Worm (Caenorhabditis elegans): ENCODE measurements around the gene ZK816.3.
A peak's percentile ranks its signal among the peaks of the same experiment; 100 is the strongest.

The ZK816.3 gene

ce11 chrX:3369442-3369841 lies 21.3 kb downstream of the ZK816.3 start:
- TF ChIP-seq nhr-23 (tag; optimal IDR thresholded peaks at IDR 0.05) (no peak), mab-5 (tag; optimal IDR thresholded peaks at IDR 0.05) (no peak), nhr-10 (tag; optimal IDR thresholded peaks at IDR 0.05) (no peak), ZK546.5 (tag; optimal IDR thresholded peaks at IDR 0.05) (no peak), snpc-4 (tag; optimal IDR thresholded peaks at IDR 0.05) (no peak), alr-1 (tag; optimal IDR thresholded peaks at IDR 0.05) (no peak), blmp-1 (tag; optimal IDR thresholded peaks at IDR 0.05; ENCODE audit: insufficient read depth) (no peak), aly-2 (tag; optimal IDR thresholded peaks at IDR 0.05) (no peak), ztf-1 (GFP tag; conservative IDR thresholded peaks at IDR 0.05) (no peak), zag-1 (tag; optimal IDR thresholded peaks at IDR 0.05) (no peak), ztf-11 (tag; optimal IDR thresholded peaks at IDR 0.05) (no peak), R02D3.7 (tag; optimal IDR thresholded peaks at IDR 0.05) (no peak), egl-27 (tag; optimal IDR thresholded peaks at IDR 0.05) (no peak), lin-39 (tag; optimal IDR thresholded peaks at IDR 0.05) (no peak), ceh-82 (tag; optimal IDR thresholded peaks at IDR 0.05) (no peak), lin-13 (GFP tag; optimal IDR thresholded peaks at IDR 0.05) (no peak), ztf-4 (tag; optimal IDR thresholded peaks at IDR 0.05) (no peak), nhr-6 (tag; optimal IDR thresholded peaks at IDR 0.05) (no peak), nhr-129 (tag; optimal IDR thresholded peaks at IDR 0.05) (no peak), unc-62 (GFP tag; optimal IDR thresholded peaks at IDR 0.05) (no peak)

ce11 chrX:3371264-3371663 lies 23.1 kb downstream of the ZK816.3 start:
- peak; percentile 30 for TF ChIP-seq mab-5 (tag; optimal IDR thresholded peaks at IDR 0.05)
- TF ChIP-seq nhr-11 (tag; optimal IDR thresholded peaks at IDR 0.05), result peak; percentile 40
- TF ChIP-seq gmeb-1 (tag; optimal IDR thresholded peaks at IDR 0.05), result peak; percentile 64
- TF ChIP-seq unc-55 (GFP tag; optimal IDR thresholded peaks at IDR 0.05), result peak; percentile 73
- TF ChIP-seq blmp-1 (tag; optimal IDR thresholded peaks at IDR 0.05; ENCODE audit: insufficient read depth), result no peak
- peak; percentile 48 for TF ChIP-seq fos-1 (tag; optimal IDR thresholded peaks at IDR 0.05)
- peak; percentile 34 for TF ChIP-seq egl-27 (tag; optimal IDR thresholded peaks at IDR 0.05)
- TF ChIP-seq F13H6.1 (tag; optimal IDR thresholded peaks at IDR 0.05), result peak; percentile 67
- no peak for TF ChIP-seq ztf-11 (tag; optimal IDR thresholded peaks at IDR 0.05)
- TF ChIP-seq crh-2 (tag; optimal IDR thresholded peaks at IDR 0.05), result peak; percentile 47
- TF ChIP-seq nhr-6 (tag; optimal IDR thresholded peaks at IDR 0.05), result peak; percentile 4
- peak; percentile 89 for TF ChIP-seq nhr-129 (tag; optimal IDR thresholded peaks at IDR 0.05)
- TF ChIP-seq sma-3 (GFP tag; optimal IDR thresholded peaks at IDR 0.05), result peak; percentile 40
- no peak for TF ChIP-seq ceh-82 (tag; optimal IDR thresholded peaks at IDR 0.05)
- no peak for TF ChIP-seq elt-1 (tag; optimal IDR thresholded peaks at IDR 0.05)
- TF ChIP-seq nhr-25 (tag; optimal IDR thresholded peaks at IDR 0.05), result peak; percentile 34
- peak in 1 of 2 experiments; percentile 32 for TF ChIP-seq lsy-2 (tag; optimal IDR thresholded peaks at IDR 0.05)
- TF ChIP-seq lin-13 (GFP tag; optimal IDR thresholded peaks at IDR 0.05), result peak; percentile 38
- peak; percentile 33 for TF ChIP-seq snpc-4 (tag; optimal IDR thresholded peaks at IDR 0.05)
- TF ChIP-seq sem-4 (tag; optimal IDR thresholded peaks at IDR 0.05), result peak; percentile 53
- peak; percentile 66 for TF ChIP-seq Y55F3AM.14 (GFP tag; optimal IDR thresholded peaks at IDR 0.05)
- peak in 1 of 2 experiments; percentile 14 for TF ChIP-seq mdl-1 (tag; optimal IDR thresholded peaks at IDR 0.05)
- no peak for TF ChIP-seq nhr-12 (tag; optimal IDR thresholded peaks at IDR 0.05)
- peak; percentile 78 for TF ChIP-seq nhr-21 (tag; optimal IDR thresholded peaks at IDR 0.05)
- peak; percentile 72 for TF ChIP-seq sma-9 (GFP tag; optimal IDR thresholded peaks at IDR 0.05)
- no peak for TF ChIP-seq sma-9 (tag; optimal IDR thresholded peaks at IDR 0.05)
- TF ChIP-seq C34F6.9 (tag; optimal IDR thresholded peaks at IDR 0.05), result peak; percentile 37
- no peak for TF ChIP-seq lin-39 (tag; optimal IDR thresholded peaks at IDR 0.05)
- peak; percentile 7 for TF ChIP-seq lin-11 (tag; optimal IDR thresholded peaks at IDR 0.05)

- TF ChIP-seq elt-1 (tag; optimal IDR thresholded peaks at IDR 0.05), result no peak
- no peak for TF ChIP-seq lin-13 (GFP tag; optimal IDR thresholded peaks at IDR 0.05)
- TF ChIP-seq zag-1 (tag; optimal IDR thresholded peaks at IDR 0.05), result no peak
- TF ChIP-seq nhr-11 (tag; optimal IDR thresholded peaks at IDR 0.05), result no peak
- TF ChIP-seq unc-55 (GFP tag; optimal IDR thresholded peaks at IDR 0.05), result no peak
These were observed 26.5 kb downstream of the ZK816.3 start, which contains the start of gene clc-3 for ce11 chrX:3374642-3375041. clc-3 (minus strand) TSS chrX:3374742.
